Worm (Caenorhabditis elegans): ENCODE results near the gene sqrd-1.
A peak's percentile ranks its signal among the peaks of the same experiment; 100 is the strongest.

The sqrd-1 gene

DNA sequence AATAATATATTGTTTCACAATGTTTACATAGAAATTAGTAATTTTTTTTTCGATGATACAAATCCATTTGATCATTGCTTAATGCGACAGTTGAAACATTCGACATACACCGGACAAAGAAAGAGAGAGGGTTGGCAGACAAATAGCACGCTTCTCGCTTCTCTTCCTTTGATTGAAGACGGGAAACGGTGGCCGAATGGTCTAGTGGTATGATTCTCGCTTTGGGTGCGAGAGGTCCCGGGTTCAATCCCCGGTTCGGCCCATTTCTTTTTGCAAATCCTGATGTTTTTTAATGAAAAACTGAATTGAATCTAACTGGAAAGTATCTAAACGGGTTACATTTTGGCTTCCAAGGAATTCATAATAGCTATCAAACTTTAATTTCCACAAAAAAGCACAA is 5.2 kb downstream of the sqrd-1 start (continued):
- TF ChIP-seq Y79H2A.3 (GFP tag; conservative IDR thresholded peaks at IDR 0.05) = 0 out of 2 replicates have a peak, but pooled peaks have one; percentile 41
- no peak for TF ChIP-seq ccch-3 (GFP tag; optimal IDR thresholded peaks at IDR 0.05)
- TF ChIP-seq unc-62 (GFP tag; optimal IDR thresholded peaks at IDR 0.05) = no peak
- TF ChIP-seq ceh-27 (GFP tag; optimal IDR thresholded peaks at IDR 0.05) = no peak
- peak; percentile 97 for TF ChIP-seq lin-26 (GFP tag; IDR thresholded peaks at IDR 0.05)
- peak; percentile 91 for TF ChIP-seq nhr-90 (tag; optimal IDR thresholded peaks at IDR 0.05)
- peak; percentile 64; the same call in 1 of the 2 replicates for TF ChIP-seq hsf-1 (GFP tag; IDR thresholded peaks at IDR 0.05)
- TF ChIP-seq nhr-120 (GFP tag; IDR thresholded peaks at IDR 0.05) = 0 out of 2 replicates have a peak, but pooled peaks have one; percentile 83
- TF ChIP-seq sptf-2 (GFP tag; optimal IDR thresholded peaks at IDR 0.05) = peak; percentile 92
- TF ChIP-seq Y67H2A.10 (GFP tag; conservative IDR thresholded peaks at IDR 0.05) = peak; percentile 63; the same call in 1 of the 2 replicates
- peak; percentile 24 for TF ChIP-seq chd-7 (tag; optimal IDR thresholded peaks at IDR 0.05)
- TF ChIP-seq tlf-1 (GFP tag; optimal IDR thresholded peaks at IDR 0.05) = peak; percentile 27
- TF ChIP-seq lir-1 (GFP tag; conservative IDR thresholded peaks at IDR 0.05) = no peak
- peak; percentile 23 for TF ChIP-seq athp-1 (tag; optimal IDR thresholded peaks at IDR 0.05)
- no peak for TF ChIP-seq gei-17 (GFP tag; optimal IDR thresholded peaks at IDR 0.05)
- peak; percentile 48 for TF ChIP-seq ceh-100 (GFP tag; IDR thresholded peaks at IDR 0.05)
- no peak for TF ChIP-seq fkh-3 (tag; optimal IDR thresholded peaks at IDR 0.05)
- no peak for TF ChIP-seq C17E4.6 (GFP tag; IDR thresholded peaks at IDR 0.05)
- peak; percentile 34; the same call in 1 of the 2 replicates for TF ChIP-seq Y53G8AR.9 (GFP tag; conservative IDR thresholded peaks at IDR 0.05)
- no peak for TF ChIP-seq ztf-3 (GFP tag; optimal IDR thresholded peaks at IDR 0.05)
- peak; percentile 77 for TF ChIP-seq nfyb-1 (GFP tag; IDR thresholded peaks at IDR 0.05)
- TF ChIP-seq let-526 (GFP tag; IDR thresholded peaks at IDR 0.05) = 0 out of 2 replicates have a peak, but pooled peaks have one; percentile 46
- no peak for TF ChIP-seq lag-1 (GFP tag; IDR thresholded peaks at IDR 0.05)
- TF ChIP-seq bed-1 (GFP tag; IDR thresholded peaks at IDR 0.05) = no peak
- no peak for TF ChIP-seq hlh-26 (GFP tag; conservative IDR thresholded peaks at IDR 0.05)
- TF ChIP-seq ceh-40 (GFP tag; IDR thresholded peaks at IDR 0.05) = 0 out of 2 replicates have a peak, but pooled peaks have one; percentile 70
- TF ChIP-seq snpc-3.4 (tag; optimal IDR thresholded peaks at IDR 0.05) = peak; percentile 62
- peak; percentile 51; the same call in 1 of the 2 replicates for TF ChIP-seq K11D2.4 (GFP tag; IDR thresholded peaks at IDR 0.05)
- TF ChIP-seq hmg-1.2 (GFP tag; IDR thresholded peaks at IDR 0.05) = peak; percentile 71
- TF ChIP-seq him-1 (tag; optimal IDR thresholded peaks at IDR 0.05) = peak; percentile 88
- no peak; the same call in 1 of the 2 replicates for TF ChIP-seq dox-1 (GFP tag; IDR thresholded peaks at IDR 0.05)
- no peak for TF ChIP-seq K12H6.12 (tag; optimal IDR thresholded peaks at IDR 0.05)
- TF ChIP-seq ceh-58 (GFP tag; IDR thresholded peaks at IDR 0.05) = 0 out of 2 replicates have a peak, but pooled peaks have one; percentile 66
- peak; percentile 78 for TF ChIP-seq F49E8.2 (tag; optimal IDR thresholded peaks at IDR 0.05; ENCODE audit: insufficient read depth)
- peak; percentile 91 for TF ChIP-seq mxl-1 (tag; optimal IDR thresholded peaks at IDR 0.05)
- peak; percentile 69; the same call in 1 of the 2 replicates for TF ChIP-seq madf-6 (GFP tag; IDR thresholded peaks at IDR 0.05)
- TF ChIP-seq ZK185.1 (tag; optimal IDR thresholded peaks at IDR 0.05; ENCODE audit: poor library complexity, severe bottlenecking) = peak; percentile 42
- TF ChIP-seq hlh-12 (tag; optimal IDR thresholded peaks at IDR 0.05) = peak; percentile 14
- TF ChIP-seq T07F8.4 (tag; optimal IDR thresholded peaks at IDR 0.05) = peak; percentile 74
- no peak for TF ChIP-seq egl-18 (GFP tag; IDR thresholded peaks at IDR 0.05)
- TF ChIP-seq lin-35 (GFP tag; optimal IDR thresholded peaks at IDR 0.05) = peak in 1 of 3 experiments; percentile 53
- TF ChIP-seq B0035.1 (tag; optimal IDR thresholded peaks at IDR 0.05) = no peak
- 0 out of 2 replicates have a peak, but pooled peaks have one; percentile 40 for TF ChIP-seq B0019.2 (GFP tag; conservative IDR thresholded peaks at IDR 0.05)
- TF ChIP-seq F57A8.1 (GFP tag; optimal IDR thresholded peaks at IDR 0.05) = peak; percentile 71
- TF ChIP-seq ztf-18 (tag; optimal IDR thresholded peaks at IDR 0.05) = peak; percentile 88
- TF ChIP-seq nfya-2 (GFP tag; IDR thresholded peaks at IDR 0.05) = no peak
- no peak for TF ChIP-seq sdz-38 (tag; optimal IDR thresholded peaks at IDR 0.05)
- peak; percentile 96 for TF ChIP-seq ztf-25 (GFP tag; IDR thresholded peaks at IDR 0.05)

Data from whole organism, young adult.